Worm (Caenorhabditis elegans): Measurements from ENCODE around the gene F20B6.10.

Gene F20B6.10

DNA sequence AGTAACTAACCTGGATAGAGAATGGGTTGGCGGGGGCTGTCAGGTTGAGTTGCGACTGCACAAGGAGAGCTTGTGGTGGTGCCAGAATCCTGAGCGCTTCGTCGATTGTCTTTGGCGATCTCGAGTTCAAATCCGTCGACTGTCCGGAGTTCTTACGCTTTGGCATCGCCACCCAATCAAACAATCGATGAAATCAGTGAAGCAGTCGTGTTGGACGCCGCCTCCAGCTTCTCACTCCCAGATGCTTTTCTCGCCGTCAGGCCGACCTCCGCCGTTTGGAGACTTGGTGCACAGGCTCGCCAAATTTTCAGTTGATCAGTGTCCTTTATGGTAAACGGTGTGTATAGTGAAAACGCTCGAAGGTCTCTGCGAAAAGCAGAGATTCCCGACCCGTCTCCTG is at the start of gene F20B6.10, which contains the start of gene hpk-1:
Gene F20B6.10 (minus strand): TSS at position 303 of the 400 bp plus-strand sequence.
Gene hpk-1 (minus strand): TSS at position 397 of the 400 bp plus-strand sequence.
- TF ChIP-seq C08G9.2 (tag; optimal IDR thresholded peaks at IDR 0.05) (no peak), pha-4 (tag; optimal IDR thresholded peaks at IDR 0.05) (no peak), ztf-16 (tag; optimal IDR thresholded peaks at IDR 0.05) (no peak), lin-11 (tag; optimal IDR thresholded peaks at IDR 0.05) (no peak), hlh-30 (tag; optimal IDR thresholded peaks at IDR 0.05; ENCODE audit: insufficient read depth) (no peak), ceh-19 (GFP tag; optimal IDR thresholded peaks at IDR 0.05) (no peak), ceh-24 (tag; optimal IDR thresholded peaks at IDR 0.05) (no peak), nhr-232 (tag; optimal IDR thresholded peaks at IDR 0.05) (no peak), unc-3 (GFP tag; conservative IDR thresholded peaks at IDR 0.05) (no peak), unc-3 (tag; optimal IDR thresholded peaks at IDR 0.05) (no peak), unc-42 (tag; optimal IDR thresholded peaks at IDR 0.05) (no peak), zip-5 (tag; optimal IDR thresholded peaks at IDR 0.05) (no peak), ceh-6 (GFP tag; optimal IDR thresholded peaks at IDR 0.05) (no peak), ets-4 (tag; optimal IDR thresholded peaks at IDR 0.05) (no peak), dmd-4 (tag; optimal IDR thresholded peaks at IDR 0.05; ENCODE audit: borderline replicate concordance) (no peak), fax-1 (tag; optimal IDR thresholded peaks at IDR 0.05) (no peak), odd-2 (tag; optimal IDR thresholded peaks at IDR 0.05) (no peak), hlh-8 (tag; optimal IDR thresholded peaks at IDR 0.05) (no peak), Y22D7AL.16 (tag; optimal IDR thresholded peaks at IDR 0.05) (no peak), tbx-7 (tag; optimal IDR thresholded peaks at IDR 0.05) (no peak), sox-4 (tag; optimal IDR thresholded peaks at IDR 0.05) (no peak)

DNA sequence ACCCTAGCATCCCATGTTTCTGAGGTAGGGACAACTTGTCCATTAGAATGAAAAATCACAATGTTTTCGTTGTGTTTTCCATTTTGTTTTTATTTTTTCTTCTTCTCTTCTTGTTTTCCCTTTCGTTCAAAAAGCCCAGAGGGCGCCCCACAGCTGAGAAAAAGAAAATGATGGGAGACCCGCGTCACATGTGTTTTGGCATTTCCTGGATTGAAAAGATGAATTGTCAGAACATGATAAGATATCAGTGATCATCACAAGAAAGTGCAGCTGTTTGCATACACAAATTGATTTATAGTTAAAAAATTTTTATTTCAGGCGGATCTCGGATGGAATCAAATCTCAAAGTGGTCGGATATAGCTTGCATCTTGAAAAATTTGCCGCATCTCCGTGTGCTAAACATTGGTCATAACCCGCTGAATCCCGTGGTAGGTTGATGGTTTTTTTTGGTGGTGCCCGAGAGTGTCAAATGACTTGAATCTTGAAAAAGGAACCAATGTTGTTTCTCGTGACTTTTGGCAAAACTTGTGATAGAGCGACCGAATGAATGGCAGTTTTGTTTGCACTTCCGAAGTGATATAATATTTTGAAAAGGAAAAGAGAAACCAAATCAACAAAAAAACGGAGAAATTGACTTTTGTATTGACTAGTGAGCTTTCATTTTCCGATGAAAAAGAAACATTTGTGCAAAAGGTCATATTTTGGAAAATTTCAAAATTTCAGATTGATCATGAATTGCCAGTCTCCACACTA is 49.4 kb upstream of the F20B6.10 start:
- TF ChIP-seq F13H6.1 (tag; optimal IDR thresholded peaks at IDR 0.05) (no peak), ceh-30 (tag; optimal IDR thresholded peaks at IDR 0.05) (no peak), ceh-18 (tag; optimal IDR thresholded peaks at IDR 0.05) (peak; percentile 53), hlh-30 (tag; optimal IDR thresholded peaks at IDR 0.05; ENCODE audit: insufficient read depth) (peak; percentile 17)

DNA sequence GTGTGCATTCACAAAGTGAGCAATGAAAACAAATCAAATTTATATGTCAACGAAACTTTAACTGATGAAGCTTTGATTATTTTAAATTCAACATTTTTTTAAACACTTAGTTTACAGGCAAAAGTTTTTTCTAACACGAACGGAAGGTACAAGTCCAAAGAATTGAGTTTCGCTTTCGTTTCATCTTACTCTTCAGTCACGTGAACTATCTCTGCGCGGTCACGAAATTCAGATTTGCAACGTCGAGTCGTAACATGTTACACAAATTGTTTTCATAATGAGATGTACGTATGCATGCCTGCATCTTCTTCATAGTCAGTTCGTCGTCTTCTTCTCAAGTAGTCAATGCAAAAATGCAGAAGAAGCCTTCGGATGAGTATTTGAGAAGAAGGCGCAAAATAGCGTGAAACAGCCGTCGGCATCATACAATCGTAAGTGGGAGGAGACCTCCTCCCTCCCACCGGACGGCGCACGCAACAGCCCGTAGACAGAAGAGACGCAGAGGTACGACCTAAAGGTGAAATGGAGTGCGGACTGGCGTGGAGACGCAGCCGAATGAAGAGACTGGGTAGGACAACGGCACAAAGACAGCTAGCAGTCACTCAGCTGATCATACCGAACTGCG is 48.4 kb upstream of the F20B6.10 start, which contains the start of gene coel-1:
Gene coel-1 (plus strand): TSS at position 381 of the 625 bp plus-strand sequence.
- TF ChIP-seq unc-55 (GFP tag; optimal IDR thresholded peaks at IDR 0.05) (peak; percentile 26), sox-2 (GFP tag; IDR thresholded peaks at IDR 0.05) (no peak), madf-2 (tag; optimal IDR thresholded peaks at IDR 0.05) (no peak), pros-1 (tag; optimal IDR thresholded peaks at IDR 0.05) (peak; percentile 39), lim-6 (tag; optimal IDR thresholded peaks at IDR 0.05) (peak; percentile 5), dve-1 (tag; optimal IDR thresholded peaks at IDR 0.05) (no peak), elt-4 (tag; optimal IDR thresholded peaks at IDR 0.05) (no peak), nfya-1 (tag; optimal IDR thresholded peaks at IDR 0.05) (peak; percentile 77), rnt-1 (tag; optimal IDR thresholded peaks at IDR 0.05) (peak; percentile 43), elt-2 (tag; optimal IDR thresholded peaks at IDR 0.05) (no peak), ceh-48 (tag; optimal IDR thresholded peaks at IDR 0.05) (no peak), ahr-1 (tag; optimal IDR thresholded peaks at IDR 0.05) (no peak), sdc-2 (tag; optimal IDR thresholded peaks at IDR 0.05) (peak; percentile 75), unc-86 (tag; optimal IDR thresholded peaks at IDR 0.05) (no peak), nhr-11 (tag; optimal IDR thresholded peaks at IDR 0.05) (no peak), hlh-15 (tag; optimal IDR thresholded peaks at IDR 0.05) (no peak), ets-4 (tag; optimal IDR thresholded peaks at IDR 0.05) (no peak), pha-4 (tag; optimal IDR thresholded peaks at IDR 0.05) (no peak), syd-9 (tag; optimal IDR thresholded peaks at IDR 0.05) (peak; percentile 53), fkh-10 (GFP tag; optimal IDR thresholded peaks at IDR 0.05) (peak; percentile 38), fkh-6 (tag; optimal IDR thresholded peaks at IDR 0.05) (peak; percentile 30), fax-1 (tag; optimal IDR thresholded peaks at IDR 0.05) (no peak), ztf-16 (tag; optimal IDR thresholded peaks at IDR 0.05) (peak; percentile 52), zip-5 (tag; optimal IDR thresholded peaks at IDR 0.05) (no peak), ceh-34 (tag; optimal IDR thresholded peaks at IDR 0.05) (peak; percentile 50), ceh-31 (tag; optimal IDR thresholded peaks at IDR 0.05) (peak; percentile 85), unc-42 (tag; optimal IDR thresholded peaks at IDR 0.05) (peak; percentile 52), F13H6.1 (tag; optimal IDR thresholded peaks at IDR 0.05) (peak; percentile 29), C38D4.7 (GFP tag; optimal IDR thresholded peaks at IDR 0.05) (no peak), eyg-1 (tag; optimal IDR thresholded peaks at IDR 0.05) (no peak)
